Fruit fly (Drosophila melanogaster) whole organism, embryonic: ENCODE measurements around the gene janA.

Experiments
- Atf3 ChIP-seq: fragments of 200-800 bp; sonication (Bioruptor generic); optimal IDR thresholded peaks from 3 replicates; lab custom pipeline; 2016; ENCODE audit warnings: missing biosample characterization, missing genetic modification characterization
- Atf6 ChIP-seq: fragments of 200-800 bp; sonication (Bioruptor generic); IDR thresholded peaks from 2 replicates; pipeline ENCODE4 v1.3.6; 2022; ENCODE audit warnings: missing biosample characterization, missing genetic modification characterization
- Awh ChIP-seq: fragments of 200-800 bp; sonication (Bioruptor generic); IDR thresholded peaks from 2 replicates; pipeline ENCODE4, ENCODE4 v1.3.6; 2022; ENCODE audit warnings: missing biosample characterization, missing genetic modification characterization
- CG10209 ChIP-seq: fragments of 200-800 bp; sonication (Bioruptor generic); optimal IDR thresholded peaks from 3 replicates; lab custom pipeline; 2017; ENCODE audit warnings: missing biosample characterization, mild to moderate bottlenecking, missing genetic modification characterization, missing genetic modification reagents
- CG10462 ChIP-seq: fragments of 200-800 bp; sonication (Bioruptor generic); optimal IDR thresholded peaks from 2 replicates; lab custom pipeline; 2016; ENCODE audit warnings: missing biosample characterization, missing genetic modification characterization
- CG10959 ChIP-seq: fragments of 200-800 bp; sonication (Bioruptor generic); IDR thresholded peaks from 2 replicates; pipeline ENCODE4 v1.3.6; 2022; ENCODE audit warnings: missing biosample characterization, missing genetic modification characterization
- CG1233 ChIP-seq: fragments of 200-800 bp; sonication (Bioruptor generic); optimal IDR thresholded peaks from 4 replicates; lab custom pipeline; 2018; ENCODE audit warnings: missing biosample characterization, mild to moderate bottlenecking, missing genetic modification characterization
- CG12942 ChIP-seq: fragments of 200-800 bp; sonication (Bioruptor generic); optimal IDR thresholded peaks from 3 replicates; lab custom pipeline; 2016; ENCODE audit warnings: missing biosample characterization, missing genetic modification characterization
- CG14050 ChIP-seq: fragments of 200-800 bp; sonication (Bioruptor generic); IDR thresholded peaks from 3 replicates; pipeline ENCODE4 v1.3.6; 2022; ENCODE audit warnings: missing biosample characterization, missing genetic modification characterization
- CG14860 ChIP-seq: fragments of 200-800 bp; sonication (Bioruptor generic); IDR thresholded peaks from 3 replicates; pipeline ENCODE4 v1.3.6; 2022; ENCODE audit warnings: missing biosample characterization, missing genetic modification characterization; ENCODE audit not compliant: partially characterized antibody
- CG1529 ChIP-seq: fragments of 200-800 bp; sonication (Bioruptor generic); optimal IDR thresholded peaks from 3 replicates; lab custom pipeline; 2018; ENCODE audit warnings: missing biosample characterization, missing genetic modification characterization
- CG1602 ChIP-seq: fragments of 200-800 bp; sonication (Bioruptor generic); optimal IDR thresholded peaks from 3 replicates; lab custom pipeline; 2016; ENCODE audit warnings: missing biosample characterization, missing genetic modification characterization
- CG17612 ChIP-seq: fragments of 200-800 bp; sonication (Bioruptor generic); IDR thresholded peaks from 2 replicates; pipeline ENCODE4 v1.3.6; 2022; ENCODE audit warnings: missing biosample characterization, missing genetic modification characterization
- CG17829 ChIP-seq: fragments of 200-800 bp; optimal IDR thresholded peaks from 2 replicates; lab custom pipeline; 2019; ENCODE audit warnings: missing biosample characterization, mild to moderate bottlenecking, missing genetic modification characterization, moderate library complexity
- CG18262 ChIP-seq: fragments of 200-800 bp; optimal IDR thresholded peaks from 3 replicates; lab custom pipeline; 2019; ENCODE audit warnings: missing biosample characterization, mild to moderate bottlenecking, missing genetic modification characterization, moderate library complexity
- CG18599 ChIP-seq: fragments of 200-800 bp; sonication (Bioruptor generic); optimal IDR thresholded peaks from 3 replicates; lab custom pipeline; 2017; ENCODE audit warnings: missing biosample characterization, missing genetic modification characterization, mild to moderate bottlenecking, moderate library complexity, missing genetic modification reagents
- CG2129 ChIP-seq: fragments of 200-800 bp; sonication (Bioruptor generic); IDR thresholded peaks from 2 replicates; pipeline ENCODE4 v1.3.6; 2022; ENCODE audit warnings: missing biosample characterization, missing genetic modification characterization; ENCODE audit not compliant: partially characterized antibody
- CG2875 ChIP-seq: fragments of 200-800 bp; sonication (Bioruptor generic); optimal IDR thresholded peaks from 2 replicates; lab custom pipeline; 2017; ENCODE audit warnings: missing biosample characterization, mild to moderate bottlenecking, missing genetic modification characterization, missing genetic modification reagents
- CG3726 ChIP-seq: fragments of 200-800 bp; sonication (Bioruptor generic); IDR thresholded peaks from 3 replicates; pipeline ENCODE4, ENCODE4 v1.3.6; 2022; ENCODE audit warnings: missing biosample characterization, missing genetic modification characterization
- CG6854 ChIP-seq: fragments of 200-800 bp; sonication (Bioruptor generic); optimal IDR thresholded peaks from 3 replicates; lab custom pipeline; 2017; ENCODE audit warnings: missing biosample characterization, mild to moderate bottlenecking, missing genetic modification characterization
- CG7556 ChIP-seq: fragments of 200-800 bp; sonication (Bioruptor generic); optimal IDR thresholded peaks from 2 replicates; lab custom pipeline; 2017; ENCODE audit warnings: missing biosample characterization, mild to moderate bottlenecking, missing genetic modification characterization
- CG7963 ChIP-seq: fragments of 200-800 bp; sonication (Bioruptor generic); IDR thresholded peaks from 3 replicates; pipeline ENCODE4 v1.3.6; 2022; ENCODE audit warnings: missing biosample characterization, missing genetic modification characterization; ENCODE audit not compliant: partially characterized antibody
- E2f2 ChIP-seq: fragments of 200-800 bp; sonication (Bioruptor generic); IDR thresholded peaks from 2 replicates; pipeline ENCODE4 v1.3.6; 2022; ENCODE audit warnings: missing biosample characterization, missing genetic modification characterization
- HLH3B ChIP-seq: fragments of 200-800 bp; sonication (Bioruptor generic); IDR thresholded peaks from 2 replicates; pipeline ENCODE4 v1.3.6; 2022; ENCODE audit warnings: missing biosample characterization, missing genetic modification characterization
- Hey ChIP-seq: fragments of 200-800 bp; sonication (Bioruptor generic); optimal IDR thresholded peaks from 3 replicates; lab custom pipeline; 2018; ENCODE audit warnings: missing biosample characterization, mild to moderate bottlenecking, missing genetic modification characterization
- Med ChIP-seq: fragments of 200-800 bp; sonication (Bioruptor generic); peaks from one replicate; lab custom pipeline; 2016; ENCODE audit warnings: missing biosample characterization, missing genetic modification characterization, mild to moderate bottlenecking, inconsistent platforms, moderate library complexity
- Meics ChIP-seq: fragments of 200-800 bp; sonication (Bioruptor generic); optimal IDR thresholded peaks from 2 replicates; lab custom pipeline; 2017; ENCODE audit warnings: missing biosample characterization, mild to moderate bottlenecking, missing genetic modification characterization
- Nf-YB ChIP-seq: fragments of 200-800 bp; sonication (Bioruptor generic); optimal IDR thresholded peaks from 3 replicates; lab custom pipeline; 2019; ENCODE audit warnings: missing biosample characterization, mild to moderate bottlenecking, missing genetic modification characterization, moderate library complexity
- Scr ChIP-seq: fragments of 200-800 bp; sonication (Bioruptor generic); IDR thresholded peaks from 2 replicates; pipeline ENCODE4 v1.3.6; 2022; ENCODE audit warnings: missing biosample characterization, missing genetic modification characterization; ENCODE audit not compliant: partially characterized antibody
- Stat92E ChIP-seq, 3 experiments: fragments of >200 bp in 2 of 3; fragments of 200-800 bp in 1 of 3; sonication (Bioruptor generic) in 1 of 3; optimal IDR thresholded peaks; 2 replicates each; lab custom pipeline; 2017 to 2019; ENCODE audit warnings: missing biosample characterization in 3 of 3, missing genetic modification characterization in 3 of 3, mild to moderate bottlenecking in 1 of 3, moderate library complexity in 1 of 3
- amos ChIP-seq: fragments of 200-800 bp; sonication (Bioruptor generic); IDR thresholded peaks from 2 replicates; pipeline ENCODE4 v1.3.6; 2022; ENCODE audit warnings: missing biosample characterization, missing genetic modification characterization; ENCODE audit not compliant: partially characterized antibody
- bigmax ChIP-seq: fragments of 200-800 bp; sonication (Bioruptor generic); optimal IDR thresholded peaks from 2 replicates; lab custom pipeline; 2018; ENCODE audit warnings: missing biosample characterization, mild to moderate bottlenecking, missing genetic modification characterization
- corto ChIP-seq: fragments of 200-800 bp; sonication (Bioruptor generic); optimal IDR thresholded peaks from 2 replicates; lab custom pipeline; 2016; ENCODE audit warnings: missing biosample characterization, mild to moderate bottlenecking, missing genetic modification characterization, moderate library complexity
- dan ChIP-seq: fragments of 200-800 bp; sonication (Bioruptor generic); IDR thresholded peaks from 2 replicates; pipeline ENCODE4 v1.3.6; 2022; ENCODE audit warnings: missing biosample characterization, missing genetic modification characterization
- dm ChIP-seq: fragments of 200-800 bp; sonication (Bioruptor generic); optimal IDR thresholded peaks from 3 replicates; lab custom pipeline; 2016; ENCODE audit warnings: missing biosample characterization, missing genetic modification characterization
- gcm ChIP-seq: fragments of 200-800 bp; sonication (Bioruptor generic); optimal IDR thresholded peaks from 2 replicates; lab custom pipeline; 2019; ENCODE audit warnings: missing biosample characterization, mild to moderate bottlenecking, missing genetic modification characterization, moderate library complexity
- her ChIP-seq: fragments of 200-800 bp; sonication (Bioruptor generic); optimal IDR thresholded peaks from 2 replicates; lab custom pipeline; 2016; ENCODE audit warnings: missing biosample characterization, missing genetic modification characterization
- hkb ChIP-seq, 2 experiments: fragments of 200-800 bp in 1 of 2; fragments of >200 bp in 1 of 2; sonication (Bioruptor generic) in 1 of 2; IDR thresholded peaks in 1 of 2; optimal IDR thresholded peaks in 1 of 2; 2 replicates each; pipeline versions ENCODE4 v1.3.6 to Lab custom; 2017 to 2022; ENCODE audit warnings: missing biosample characterization in 1 of 2, missing genetic modification characterization in 1 of 2
- mam ChIP-seq: fragments of 200-800 bp; sonication (Bioruptor generic); optimal IDR thresholded peaks from 3 replicates; lab custom pipeline; 2016; ENCODE audit warnings: missing biosample characterization, missing genetic modification characterization
- mirr ChIP-seq: fragments of 200-800 bp; sonication (Bioruptor generic); optimal IDR thresholded peaks from 3 replicates; lab custom pipeline; 2018; ENCODE audit warnings: missing biosample characterization, mild to moderate bottlenecking, missing genetic modification characterization
- nerfin-2 ChIP-seq: fragments of 200-800 bp; sonication (Bioruptor generic); IDR thresholded peaks from 2 replicates; pipeline ENCODE4 v1.3.6; 2022; ENCODE audit warnings: missing biosample characterization, missing genetic modification characterization; ENCODE audit not compliant: partially characterized antibody
- nmo ChIP-seq: fragments of 200-800 bp; sonication (Bioruptor generic); optimal IDR thresholded peaks from 2 replicates; lab custom pipeline; 2018; ENCODE audit warnings: missing biosample characterization, mild to moderate bottlenecking, missing genetic modification characterization, moderate library complexity
- nom ChIP-seq: fragments of 200-800 bp; sonication (Bioruptor generic); optimal IDR thresholded peaks from 2 replicates; lab custom pipeline; 2017; ENCODE audit warnings: missing biosample characterization, missing genetic modification characterization, mild to moderate bottlenecking, moderate library complexity, missing genetic modification reagents
- pum ChIP-seq: fragments of 200-800 bp; sonication (Bioruptor generic); optimal IDR thresholded peaks from 2 replicates; lab custom pipeline; 2016; ENCODE audit warnings: missing biosample characterization, missing genetic modification characterization
- row ChIP-seq: fragments of 200-800 bp; sonication (Bioruptor generic); IDR thresholded peaks from 3 replicates; pipeline ENCODE4 v1.3.6; 2022; ENCODE audit warnings: missing biosample characterization, missing genetic modification characterization
- scrt ChIP-seq: fragments of 200-800 bp; sonication (Bioruptor generic); optimal IDR thresholded peaks from 2 replicates; lab custom pipeline; 2018; ENCODE audit warnings: missing biosample characterization, mild to moderate bottlenecking, missing genetic modification characterization, moderate library complexity
- sisA ChIP-seq: fragments of 200-800 bp; sonication (Bioruptor generic); IDR thresholded peaks from 2 replicates; pipeline ENCODE4 v1.3.6; 2022; ENCODE audit warnings: missing biosample characterization, missing genetic modification characterization
- sob ChIP-seq: fragments of 200-800 bp; sonication (Bioruptor generic); IDR thresholded peaks from 2 replicates; pipeline ENCODE4 v1.3.6; 2022; ENCODE audit warnings: missing biosample characterization, missing genetic modification characterization
- tap ChIP-seq: fragments of 200-800 bp; optimal IDR thresholded peaks from 3 replicates; lab custom pipeline; 2019; ENCODE audit warnings: missing biosample characterization, mild to moderate bottlenecking, missing genetic modification characterization, moderate library complexity
- z ChIP-seq: fragments of 200-800 bp; sonication (Bioruptor generic); IDR thresholded peaks from 3 replicates; pipeline ENCODE4 v1.3.6; 2022; ENCODE audit warnings: missing biosample characterization, missing genetic modification characterization

janA gene

DNA sequence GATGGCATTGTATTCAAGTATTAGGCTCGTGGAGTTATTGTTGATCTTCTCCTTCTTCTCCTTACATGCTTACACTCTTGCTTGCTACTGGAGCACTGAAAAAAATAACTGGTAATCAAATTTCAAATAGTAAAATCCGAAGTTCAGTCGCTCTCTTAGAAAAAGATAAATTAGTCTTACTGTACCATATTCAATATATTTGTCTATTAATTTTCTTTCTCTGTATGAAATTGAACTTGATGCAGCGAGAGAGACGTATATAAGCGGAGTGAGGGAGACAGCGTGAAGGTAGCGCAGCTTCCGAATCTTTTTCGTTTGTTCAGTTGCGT lies 21.8 kb upstream of the janA start (continued):
- TF ChIP-seq pum (peak; percentile 89), CG12942 (GFP tag; lab: Kevin White, UChicago) (peak; percentile 44), dan (GFP tag; lab: Robert Waterston, UW) (no peak), amos (GFP tag; lab: Robert Waterston, UW) (no peak), CG1233 (peak; percentile 83), CG2875 (GFP tag; lab: Kevin White, UChicago) (peak; percentile 82), CG17612 (GFP tag; lab: Robert Waterston, UW) (peak; percentile 75), z (GFP tag; lab: Robert Waterston, UW) (peak; percentile 56; the same call in 1 of the 3 replicates), Meics (GFP tag; lab: Kevin White, UChicago) (peak; percentile 82), Atf3 (GFP tag; lab: Kevin White, UChicago) (peak; percentile 64), CG18262 (tag; lab: Kevin White, UChicago) (peak; percentile 85), E2f2 (GFP tag; lab: Robert Waterston, UW) (peak; percentile 65), row (GFP tag; lab: Robert Waterston, UW) (peak; percentile 91), Awh (GFP tag; lab: Robert Waterston, UW) (peak; percentile 95), hkb (optimal IDR thresholded peaks at IDR 0.05; lab: Kevin White, UChicago) (no peak), hkb (GFP tag; IDR thresholded peaks at IDR 0.05; lab: Robert Waterston, UW) (peak; percentile 96), CG1602 (GFP tag; lab: Kevin White, UChicago) (peak; percentile 68), sisA (GFP tag; lab: Robert Waterston, UW) (peak; percentile 96), CG2129 (GFP tag; lab: Robert Waterston, UW) (no peak), CG3726 (GFP tag; lab: Robert Waterston, UW) (peak; percentile 85; the same call in 1 of the 3 replicates), mam (GFP tag; lab: Kevin White, UChicago) (peak; percentile 87), sob (GFP tag; lab: Robert Waterston, UW) (peak; percentile 88), gcm (GFP tag; lab: Kevin White, UChicago) (peak; percentile 88), dm (GFP tag; lab: Kevin White, UChicago) (peak; percentile 42), mirr (GFP tag; lab: Kevin White, UChicago) (peak; percentile 41), Hey (tag; lab: Kevin White, UChicago) (no peak), Atf6 (peak; percentile 90), CG7963 (GFP tag; lab: Robert Waterston, UW) (no peak), CG18599 (peak; percentile 89), nerfin-2 (GFP tag; lab: Robert Waterston, UW) (no peak), scrt (peak; percentile 82), nom (GFP tag; lab: Kevin White, UChicago) (peak; percentile 78), CG7556 (GFP tag; lab: Kevin White, UChicago) (peak; percentile 81), bigmax (GFP tag; lab: Kevin White, UChicago) (peak; percentile 2), CG14050 (GFP tag; lab: Robert Waterston, UW) (peak; percentile 91), corto (peak; percentile 55), Med (GFP tag; lab: Kevin White, UChicago) (peak; percentile 97), CG6854 (GFP tag; lab: Kevin White, UChicago) (peak; percentile 86), CG14860 (no peak), CG10462 (GFP tag; lab: Kevin White, UChicago) (peak; percentile 60), nmo (peak; percentile 94), her (GFP tag; lab: Kevin White, UChicago) (peak; percentile 78), tap (tag; lab: Kevin White, UChicago) (peak; percentile 96), CG17829 (peak; percentile 89), Stat92E (GFP tag; optimal IDR thresholded peaks at IDR 0.05; lab: Kevin White, UChicago) (peak in 1 of 3 experiments; percentile 83), CG1529 (GFP tag; lab: Kevin White, UChicago) (peak; percentile 63), CG10959 (peak; percentile 78), HLH3B (GFP tag; lab: Robert Waterston, UW) (peak; percentile 96), CG10209 (GFP tag; lab: Kevin White, UChicago) (peak; percentile 67), Scr (GFP tag; lab: Robert Waterston, UW) (no peak), Nf-YB (GFP tag; lab: Kevin White, UChicago) (peak; percentile 43)
